Worm (Caenorhabditis elegans) whole organism, L2 larva: ENCODE data around the gene sur-5.

Experiments
- C34F6.9 ChIP-seq: fragments of 150-350 bp; optimal IDR thresholded peaks from 2 replicates; lab custom pipeline; 2014; ENCODE audit warnings: missing biosample characterization, missing genetic modification characterization
- F13H6.1 ChIP-seq: sonication (generic microtip); optimal IDR thresholded peaks from 2 replicates; lab custom pipeline; 2016; ENCODE audit warnings: missing genetic modification characterization, missing compliant biosample characterization
- R02D3.7 ChIP-seq: fragments of 150-350 bp; optimal IDR thresholded peaks from 2 replicates; lab custom pipeline; 2014; ENCODE audit warnings: missing biosample characterization, missing genetic modification characterization
- Y55F3AM.14 ChIP-seq: fragments of 200-800 bp; sonication (Bioruptor generic); optimal IDR thresholded peaks from 2 replicates; lab custom pipeline; 2018; ENCODE audit warnings: mild to moderate bottlenecking, missing genetic modification characterization, missing compliant biosample characterization
- ZK546.5 ChIP-seq: sonication (generic microtip); optimal IDR thresholded peaks from 2 replicates; lab custom pipeline; 2017; ENCODE audit warnings: missing biosample characterization, missing genetic modification characterization
- alr-1 ChIP-seq: fragments of 150-350 bp; optimal IDR thresholded peaks from 2 replicates; lab custom pipeline; 2014; ENCODE audit warnings: missing biosample characterization, missing genetic modification characterization
- aly-2 ChIP-seq: fragments of 150-350 bp; optimal IDR thresholded peaks from 2 replicates; lab custom pipeline; 2014; ENCODE audit warnings: missing biosample characterization, missing genetic modification characterization
- ama-1 ChIP-seq: fragments of 150-350 bp; optimal IDR thresholded peaks from 2 replicates; lab custom pipeline; 2018; ENCODE audit warnings: inconsistent platforms
- blmp-1 ChIP-seq: sonication (generic microtip); optimal IDR thresholded peaks from 2 replicates; lab custom pipeline; 2017; ENCODE audit warnings: missing genetic modification characterization, mild to moderate bottlenecking, missing compliant biosample characterization, antibody characterized with exemption, moderate library complexity; ENCODE audit not compliant: insufficient read depth
- ceh-16 ChIP-seq: fragments of 150-350 bp; optimal IDR thresholded peaks from 2 replicates; lab custom pipeline; 2014; ENCODE audit warnings: missing biosample characterization, missing genetic modification characterization
- ceh-82 ChIP-seq: fragments of 150-350 bp; optimal IDR thresholded peaks from 2 replicates; lab custom pipeline; 2014; ENCODE audit warnings: missing biosample characterization, missing genetic modification characterization
- crh-2 ChIP-seq: sonication (generic microtip); optimal IDR thresholded peaks from 2 replicates; lab custom pipeline; 2017; ENCODE audit warnings: missing biosample characterization, missing genetic modification characterization
- dmd-4 ChIP-seq: sonication (generic microtip); optimal IDR thresholded peaks from 2 replicates; lab custom pipeline; 2017; ENCODE audit warnings: missing biosample characterization, missing genetic modification characterization
- egl-27 ChIP-seq: sonication (generic microtip); optimal IDR thresholded peaks from 3 replicates; lab custom pipeline; 2017; ENCODE audit warnings: missing biosample characterization, missing genetic modification reagents, missing genetic modification characterization
- elt-1 ChIP-seq: fragments of 150-350 bp; optimal IDR thresholded peaks from 2 replicates; lab custom pipeline; 2014; ENCODE audit warnings: missing biosample characterization, missing genetic modification characterization
- elt-3 ChIP-seq: sonication (generic microtip); optimal IDR thresholded peaks from 2 replicates; lab custom pipeline; 2017; ENCODE audit warnings: missing biosample characterization, missing genetic modification characterization
- fos-1 ChIP-seq: fragments of 150-350 bp; optimal IDR thresholded peaks from 2 replicates; lab custom pipeline; 2014; ENCODE audit warnings: missing biosample characterization, missing genetic modification characterization
- gmeb-1 ChIP-seq: fragments of 150-350 bp; optimal IDR thresholded peaks from 2 replicates; lab custom pipeline; 2014; ENCODE audit warnings: missing biosample characterization, missing genetic modification characterization
- lin-11 ChIP-seq: fragments of 150-350 bp; sonication (generic microtip); optimal IDR thresholded peaks from 2 replicates; lab custom pipeline; 2014; ENCODE audit warnings: missing biosample characterization, missing genetic modification characterization, inconsistent platforms, mixed read lengths
- lin-13 ChIP-seq: fragments of 150-350 bp; optimal IDR thresholded peaks from 2 replicates; lab custom pipeline; 2014; ENCODE audit warnings: missing biosample characterization, missing genetic modification reagents, missing genetic modification characterization
- lin-39 ChIP-seq: fragments of 150-350 bp; optimal IDR thresholded peaks from 2 replicates; lab custom pipeline; 2014; ENCODE audit warnings: missing biosample characterization, missing genetic modification reagents, missing genetic modification characterization
- lsy-2 ChIP-seq, 2 experiments: fragments of 150-350 bp in 1 of 2; sonication (generic microtip) in 1 of 2; optimal IDR thresholded peaks; 2 replicates each; lab custom pipeline; 2014 to 2017; ENCODE audit warnings: missing biosample characterization in 2 of 2, missing genetic modification characterization in 2 of 2
- mab-5 ChIP-seq: fragments of 150-350 bp; optimal IDR thresholded peaks from 2 replicates; lab custom pipeline; 2014; ENCODE audit warnings: missing biosample characterization, missing genetic modification characterization
- mbf-1 ChIP-seq: sonication (generic microtip); optimal IDR thresholded peaks from 2 replicates; lab custom pipeline; 2017; ENCODE audit warnings: missing biosample characterization, missing genetic modification characterization
- mdl-1 ChIP-seq, 2 experiments: fragments of 150-350 bp in 1 of 2; sonication (generic microtip) in 1 of 2; optimal IDR thresholded peaks; 2 replicates each; lab custom pipeline; 2017; ENCODE audit warnings: missing biosample characterization in 2 of 2, missing genetic modification characterization in 2 of 2
- nhr-10 ChIP-seq: sonication (generic microtip); optimal IDR thresholded peaks from 2 replicates; lab custom pipeline; 2017; ENCODE audit warnings: missing biosample characterization, missing genetic modification characterization
- nhr-11 ChIP-seq: fragments of 150-350 bp; optimal IDR thresholded peaks from 2 replicates; lab custom pipeline; 2014; ENCODE audit warnings: missing biosample characterization, missing genetic modification characterization
- nhr-12 ChIP-seq: fragments of 150-350 bp; optimal IDR thresholded peaks from 2 replicates; lab custom pipeline; 2014; ENCODE audit warnings: missing biosample characterization, missing genetic modification characterization
- nhr-129 ChIP-seq: fragments of 150-350 bp; optimal IDR thresholded peaks from 2 replicates; lab custom pipeline; 2014; ENCODE audit warnings: missing biosample characterization, missing genetic modification characterization
- nhr-21 ChIP-seq: fragments of 150-350 bp; optimal IDR thresholded peaks from 2 replicates; lab custom pipeline; 2014; ENCODE audit warnings: missing biosample characterization, missing genetic modification characterization
- nhr-23 ChIP-seq: fragments of 150-350 bp; optimal IDR thresholded peaks from 2 replicates; lab custom pipeline; 2014; ENCODE audit warnings: missing biosample characterization, missing genetic modification reagents, missing genetic modification characterization
- nhr-237 ChIP-seq: fragments of 150-350 bp; optimal IDR thresholded peaks from 2 replicates; lab custom pipeline; 2014; ENCODE audit warnings: missing biosample characterization, missing genetic modification characterization
- nhr-25 ChIP-seq: fragments of 150-350 bp; sonication (generic microtip); optimal IDR thresholded peaks from 3 replicates; lab custom pipeline; 2014; ENCODE audit warnings: missing biosample characterization, missing genetic modification characterization
- nhr-6 ChIP-seq: fragments of 150-350 bp; optimal IDR thresholded peaks from 2 replicates; lab custom pipeline; 2014; ENCODE audit warnings: missing biosample characterization, missing genetic modification characterization
- nhr-77 ChIP-seq: fragments of 150-350 bp; optimal IDR thresholded peaks from 2 replicates; lab custom pipeline; 2014; ENCODE audit warnings: missing biosample characterization, missing genetic modification characterization
- peb-1 ChIP-seq: fragments of 150-350 bp; optimal IDR thresholded peaks from 2 replicates; lab custom pipeline; 2014; ENCODE audit warnings: missing biosample characterization, missing genetic modification characterization
- sem-4 ChIP-seq: fragments of 150-350 bp; optimal IDR thresholded peaks from 2 replicates; lab custom pipeline; 2014; ENCODE audit warnings: missing biosample characterization, missing genetic modification reagents, missing genetic modification characterization
- skn-1 ChIP-seq: sonication (generic microtip); optimal IDR thresholded peaks from 2 replicates; lab custom pipeline; 2017; ENCODE audit warnings: missing biosample characterization, missing genetic modification characterization
- sma-3 ChIP-seq: sonication (generic microtip); optimal IDR thresholded peaks from 2 replicates; lab custom pipeline; 2016; ENCODE audit warnings: missing genetic modification reagents, missing genetic modification characterization, missing compliant biosample characterization
- sma-9 ChIP-seq, 2 experiments: fragments of 150-350 bp in 1 of 2; sonication (generic microtip) in 1 of 2; optimal IDR thresholded peaks; 2 replicates each; lab custom pipeline; 2014 to 2016; ENCODE audit warnings: missing genetic modification characterization in 2 of 2, mild to moderate bottlenecking in 1 of 2, missing biosample characterization in 1 of 2, missing compliant biosample characterization in 1 of 2, missing genetic modification reagents in 1 of 2, moderate library complexity in 1 of 2
- snpc-4 ChIP-seq: fragments of 150-350 bp; optimal IDR thresholded peaks from 2 replicates; lab custom pipeline; 2014; ENCODE audit warnings: missing biosample characterization, missing genetic modification characterization
- unc-39 ChIP-seq: fragments of 150-350 bp; optimal IDR thresholded peaks from 2 replicates; lab custom pipeline; 2014; ENCODE audit warnings: missing biosample characterization, missing genetic modification characterization
- unc-55 ChIP-seq: fragments of 150-350 bp; sonication (generic microtip); optimal IDR thresholded peaks from 3 replicates; lab custom pipeline; 2014; ENCODE audit warnings: missing biosample characterization, missing genetic modification reagents, missing genetic modification characterization
- unc-62 ChIP-seq: fragments of 150-350 bp; optimal IDR thresholded peaks from 2 replicates; lab custom pipeline; 2014; ENCODE audit warnings: missing biosample characterization, missing genetic modification reagents, missing genetic modification characterization
- zag-1 ChIP-seq: fragments of 150-350 bp; optimal IDR thresholded peaks from 2 replicates; lab custom pipeline; 2014; ENCODE audit warnings: missing biosample characterization, missing genetic modification characterization
- ztf-1 ChIP-seq: fragments of 200-800 bp; sonication (Bioruptor generic); conservative IDR thresholded peaks from 2 replicates; pipeline ENCODE4 v1.3.6; 2022; ENCODE audit warnings: missing genetic modification characterization, missing compliant biosample characterization
- ztf-11 ChIP-seq: sonication (generic microtip); optimal IDR thresholded peaks from 2 replicates; lab custom pipeline; 2017; ENCODE audit warnings: missing biosample characterization, missing genetic modification characterization
- ztf-4 ChIP-seq: fragments of 150-350 bp; optimal IDR thresholded peaks from 2 replicates; lab custom pipeline; 2014; ENCODE audit warnings: missing biosample characterization, missing genetic modification characterization

Gene sur-5

DNA sequence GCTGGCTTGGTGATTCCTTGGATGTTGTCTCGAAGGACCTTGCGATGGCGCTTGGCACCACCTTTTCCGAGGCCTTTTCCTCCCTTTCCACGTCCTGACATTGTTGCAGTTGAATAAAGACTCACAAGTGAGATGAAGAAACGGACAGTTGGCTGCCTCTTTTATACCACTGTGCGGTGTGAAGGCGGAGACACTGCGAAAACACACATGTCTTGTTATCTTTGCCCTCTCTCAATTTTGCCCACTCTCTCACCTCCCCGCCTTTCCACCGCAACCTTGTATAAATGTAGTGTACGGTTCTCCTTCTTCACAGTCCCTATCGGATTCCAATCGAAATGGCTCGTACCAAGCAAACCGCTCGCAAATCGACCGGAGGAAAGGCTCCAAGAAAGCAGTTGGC is 4.4 kb upstream of the sur-5 start, which contains the start of the genes his-38 and his-40:
Gene his-38, minus strand, starts transcription at position 101 of the 400 bp plus-strand sequence.
Gene his-40, plus strand, starts transcription at position 336 of the 400 bp plus-strand sequence.
- no peak for TF ChIP-seq ztf-11
- TF ChIP-seq lsy-2 (tag; optimal IDR thresholded peaks at IDR 0.05; lab: Kevin White, UChicago): no peak
- TF ChIP-seq peb-1 (tag; lab: Kevin White, UChicago): no peak
- TF ChIP-seq crh-2 (tag; lab: Kevin White, UChicago): no peak
- TF ChIP-seq lin-11 (tag; lab: Kevin White, UChicago): no peak
- TF ChIP-seq Y55F3AM.14 (GFP tag; lab: Kevin White, UChicago): no peak
- no peak for TF ChIP-seq ZK546.5 (tag; lab: Kevin White, UChicago)
- no peak for TF ChIP-seq sma-9 (GFP tag; optimal IDR thresholded peaks at IDR 0.05; lab: Kevin White, UChicago)
- TF ChIP-seq sma-9 (tag; optimal IDR thresholded peaks at IDR 0.05; lab: Kevin White, UChicago): no peak
- no peak for TF ChIP-seq mbf-1
- TF ChIP-seq ztf-4: no peak
- TF ChIP-seq alr-1 (tag; lab: Kevin White, UChicago): no peak
- TF ChIP-seq F13H6.1 (tag; lab: Kevin White, UChicago): no peak
- TF ChIP-seq nhr-12 (tag; lab: Kevin White, UChicago): no peak
- no peak for TF ChIP-seq ceh-82
- TF ChIP-seq R02D3.7 (tag; lab: Kevin White, UChicago): no peak
- no peak for TF ChIP-seq unc-55 (GFP tag; lab: Kevin White, UChicago)

DNA sequence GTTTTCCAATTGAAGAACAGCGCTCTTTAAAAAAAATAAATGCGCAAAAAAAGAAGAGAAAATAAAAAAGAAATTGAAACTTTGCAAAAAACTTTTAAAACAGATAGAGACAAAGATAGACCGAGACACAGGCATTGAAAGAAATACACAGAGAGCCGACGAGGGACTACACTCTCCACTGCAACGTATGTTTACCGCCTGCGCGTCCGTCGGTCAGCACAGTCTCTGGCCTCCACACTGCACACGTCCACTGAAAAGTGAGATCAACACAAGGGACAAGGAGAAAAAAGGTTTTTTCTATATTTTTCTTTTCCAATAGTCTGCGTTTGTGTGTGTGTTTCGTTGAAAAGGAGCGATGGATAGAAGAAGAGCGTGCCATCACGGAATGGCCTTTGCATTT is 1.1 kb upstream of the sur-5 start:
- TF ChIP-seq nhr-10 (no peak), nhr-6 (tag; lab: Kevin White, UChicago) (peak; percentile 14), ztf-11 (no peak), Y55F3AM.14 (GFP tag; lab: Kevin White, UChicago) (peak; percentile 13), ztf-4 (no peak), ceh-82 (no peak), mbf-1 (no peak), skn-1 (no peak), ama-1 (lab: Kevin White, UChicago) (no peak), gmeb-1 (tag; lab: Kevin White, UChicago) (no peak), fos-1 (tag; lab: Kevin White, UChicago) (peak; percentile 73), nhr-12 (tag; lab: Kevin White, UChicago) (no peak), lsy-2 (tag; optimal IDR thresholded peaks at IDR 0.05; lab: Kevin White, UChicago) (peak; percentile 11 to 59), unc-55 (GFP tag; lab: Kevin White, UChicago) (peak; percentile 81), nhr-21 (tag; lab: Kevin White, UChicago) (no peak), aly-2 (tag; lab: Kevin White, UChicago) (no peak), nhr-11 (tag; lab: Kevin White, UChicago) (no peak), alr-1 (tag; lab: Kevin White, UChicago) (no peak), nhr-23 (tag; lab: Kevin White, UChicago) (no peak), ztf-1 (GFP tag; lab: Robert Waterston, UW) (no peak), mdl-1 (tag; optimal IDR thresholded peaks at IDR 0.05; lab: Kevin White, UChicago) (peak in 1 of 2 experiments; percentile 3), peb-1 (tag; lab: Kevin White, UChicago) (no peak), unc-39 (no peak), nhr-25 (tag; lab: Kevin White, UChicago) (peak; percentile 52), F13H6.1 (tag; lab: Kevin White, UChicago) (peak; percentile 85), lin-13 (no peak), snpc-4 (peak; percentile 10), nhr-77 (no peak), nhr-129 (tag; lab: Kevin White, UChicago) (peak; percentile 84), dmd-4 (no peak), C34F6.9 (peak; percentile 75), unc-62 (GFP tag; lab: Kevin White, UChicago) (no peak), lin-11 (tag; lab: Kevin White, UChicago) (peak; percentile 37), zag-1 (peak; percentile 76), ceh-16 (tag; lab: Kevin White, UChicago) (no peak), elt-1 (tag; lab: Kevin White, UChicago) (no peak), sem-4 (tag; lab: Kevin White, UChicago) (no peak), lin-39 (no peak), R02D3.7 (tag; lab: Kevin White, UChicago) (no peak), nhr-237 (tag; lab: Kevin White, UChicago) (no peak), crh-2 (tag; lab: Kevin White, UChicago) (peak; percentile 85), blmp-1 (tag; lab: Kevin White, UChicago) (peak; percentile 65), sma-3 (peak; percentile 26), elt-3 (tag; lab: Kevin White, UChicago) (no peak), sma-9 (GFP tag; optimal IDR thresholded peaks at IDR 0.05; lab: Kevin White, UChicago) (peak; percentile 89), sma-9 (tag; optimal IDR thresholded peaks at IDR 0.05; lab: Kevin White, UChicago) (no peak), mab-5 (tag; lab: Kevin White, UChicago) (no peak), ZK546.5 (tag; lab: Kevin White, UChicago) (no peak), egl-27 (tag; lab: Kevin White, UChicago) (no peak)
